Fruit fly (Drosophila melanogaster): ENCODE data around the gene Pde9.

The Pde9 gene

DNA sequence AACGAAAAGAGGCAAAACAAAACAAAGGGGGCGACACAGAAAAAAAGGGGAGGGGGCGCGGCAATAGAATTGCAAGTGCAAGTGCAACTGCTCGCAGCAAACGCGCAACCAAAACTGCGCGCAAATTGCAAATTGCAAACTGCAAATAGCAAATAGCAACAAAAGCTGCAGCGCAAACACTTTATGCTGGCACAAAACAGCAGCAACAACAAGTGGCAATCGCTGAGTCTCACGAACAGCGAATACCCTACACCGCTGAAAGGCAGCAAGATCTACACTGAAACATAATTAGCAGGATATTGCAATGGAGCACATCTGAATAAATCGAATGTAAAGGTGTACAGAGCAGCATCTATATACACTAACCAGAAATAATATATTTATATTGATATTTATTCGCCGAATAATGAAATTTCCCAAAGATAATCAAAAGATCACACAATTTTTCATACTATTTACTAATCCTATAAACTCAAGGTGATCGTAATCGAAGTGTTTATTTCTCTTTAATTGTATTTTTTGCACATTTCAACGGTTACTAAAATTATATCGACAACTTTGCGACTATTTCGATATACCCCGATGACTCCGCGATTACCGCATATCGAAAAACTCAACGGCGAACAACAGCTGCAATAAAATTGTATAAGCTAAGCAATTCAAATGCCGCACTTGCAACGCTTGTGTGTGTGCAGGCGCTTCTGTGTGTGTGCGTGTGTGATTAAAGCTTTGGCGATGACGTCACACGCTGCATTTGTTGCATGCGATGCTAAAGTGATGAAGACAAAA is 9.0 kb upstream of the Pde9 start, which contains the start of gene CG4404:
Gene CG4404 (minus strand): TSS at position 118 of the 789 bp plus-strand sequence.
- no peak for TF ChIP-seq CG8478 (optimal IDR thresholded peaks at IDR 0.05)
- TF ChIP-seq CTCF (optimal IDR thresholded peaks at IDR 0.05), result no peak

DNA sequence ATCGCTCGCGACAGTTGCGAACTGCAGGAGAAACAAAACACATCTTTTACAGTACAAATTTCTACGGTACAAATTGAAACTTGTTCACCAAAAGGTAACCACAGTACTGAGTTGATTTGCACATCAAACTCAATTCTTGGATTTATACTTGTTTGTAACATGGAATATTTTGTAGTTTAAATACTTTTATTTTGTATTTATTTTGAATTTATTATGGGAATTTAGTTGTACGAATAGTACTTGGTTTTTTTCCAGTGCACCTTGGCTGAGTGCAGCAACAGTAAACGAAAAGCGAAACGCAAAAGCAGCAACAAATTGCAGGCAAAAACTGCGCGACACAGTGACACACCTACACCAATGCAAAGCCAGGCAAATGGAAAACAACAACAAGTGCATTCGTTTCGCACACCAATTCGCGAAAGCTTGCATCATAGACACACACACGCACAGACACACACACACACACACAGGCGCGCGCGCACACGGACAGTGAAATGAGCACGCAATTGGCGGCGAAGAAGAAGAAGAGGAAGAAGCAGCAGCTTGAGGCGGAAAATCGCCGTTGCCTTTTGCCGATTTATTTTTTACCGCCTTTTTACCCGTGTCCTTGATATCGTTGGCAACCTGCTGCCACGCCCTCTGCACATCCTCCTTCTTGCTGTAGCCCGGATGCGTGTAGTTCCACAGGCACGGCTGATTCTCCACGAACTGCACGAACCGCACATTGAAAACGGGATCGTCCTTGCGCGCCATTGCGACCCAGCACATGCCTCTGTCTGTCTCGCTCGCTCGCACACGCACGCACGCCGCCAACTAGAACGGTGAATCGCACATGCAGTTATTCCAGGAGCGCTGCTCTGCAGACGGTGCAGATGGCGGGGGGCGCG is 8.1 kb upstream of the Pde9 start:
- TF ChIP-seq CTCF (optimal IDR thresholded peaks at IDR 0.05), result no peak
- TF ChIP-seq CG8478 (optimal IDR thresholded peaks at IDR 0.05), result no peak

DNA sequence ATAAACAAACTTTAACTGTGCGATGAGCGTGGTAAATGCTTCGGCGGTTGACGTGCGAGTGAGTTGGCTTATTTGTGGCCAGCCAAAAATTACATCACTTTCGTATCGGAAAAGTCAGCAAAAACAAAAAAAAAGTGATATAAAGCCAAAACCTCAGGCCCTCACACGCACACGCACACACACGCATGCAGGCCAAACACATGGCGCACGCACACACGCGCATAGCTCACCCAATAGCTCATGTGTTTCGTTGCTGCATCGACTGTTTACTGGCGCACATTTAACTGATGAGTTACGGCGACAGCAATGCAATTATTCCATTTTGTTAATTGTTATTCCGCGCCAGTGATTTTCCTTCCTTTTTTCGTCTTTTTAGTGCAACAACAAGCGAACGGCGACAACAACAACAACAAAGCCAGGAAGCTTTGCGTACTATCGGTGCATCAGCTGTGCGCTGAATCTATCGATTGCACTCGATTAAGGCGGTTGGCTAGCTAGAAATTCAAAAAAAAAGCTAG is 6.0 kb upstream of the Pde9 start, which contains the start of gene Flad1:
Gene Flad1 (minus strand): TSS at position 418 of the 518 bp plus-strand sequence.
- TF ChIP-seq CG8478 (optimal IDR thresholded peaks at IDR 0.05), result no peak
- TF ChIP-seq CTCF (optimal IDR thresholded peaks at IDR 0.05), result no peak

DNA sequence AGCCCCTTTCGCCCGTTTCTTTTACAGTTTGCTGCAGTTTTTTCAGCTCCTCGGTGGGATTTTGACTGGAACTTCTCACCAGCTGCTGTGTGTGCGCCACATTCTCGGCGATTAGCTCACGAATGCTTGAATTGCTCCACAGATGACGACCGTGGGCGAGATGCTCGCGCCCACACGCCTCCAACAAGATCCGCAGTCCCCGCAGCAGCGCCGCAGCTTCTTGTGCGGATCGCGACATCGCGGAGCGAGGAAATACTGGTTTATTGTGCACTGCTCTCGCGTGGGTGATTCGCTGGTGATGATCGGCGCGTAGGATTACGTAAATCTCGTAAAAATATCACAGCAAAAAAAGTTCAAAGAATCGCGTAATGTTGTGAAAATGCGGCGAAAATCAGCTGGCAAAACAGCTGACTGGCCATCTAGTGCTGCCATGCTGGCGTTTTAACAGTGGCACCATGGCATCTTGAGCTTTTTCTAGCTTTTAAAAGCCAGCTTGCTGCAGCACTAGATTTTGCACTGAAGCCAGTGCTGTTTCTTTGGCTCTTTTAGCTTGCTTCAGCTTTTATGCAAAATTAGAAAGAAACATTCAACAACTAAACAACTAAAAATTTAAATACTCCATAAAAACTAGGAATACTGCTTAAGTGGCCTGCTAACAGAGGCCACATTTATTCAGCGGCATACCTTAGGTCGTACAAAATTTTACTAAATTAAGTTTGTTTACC is 3.8 kb upstream of the Pde9 start, which contains the start of gene Coq8:
Gene Coq8 (minus strand): TSS at position 397 of the 725 bp plus-strand sequence.
- TF ChIP-seq CTCF (optimal IDR thresholded peaks at IDR 0.05), result no peak
- no peak for TF ChIP-seq CG8478 (optimal IDR thresholded peaks at IDR 0.05)

DNA sequence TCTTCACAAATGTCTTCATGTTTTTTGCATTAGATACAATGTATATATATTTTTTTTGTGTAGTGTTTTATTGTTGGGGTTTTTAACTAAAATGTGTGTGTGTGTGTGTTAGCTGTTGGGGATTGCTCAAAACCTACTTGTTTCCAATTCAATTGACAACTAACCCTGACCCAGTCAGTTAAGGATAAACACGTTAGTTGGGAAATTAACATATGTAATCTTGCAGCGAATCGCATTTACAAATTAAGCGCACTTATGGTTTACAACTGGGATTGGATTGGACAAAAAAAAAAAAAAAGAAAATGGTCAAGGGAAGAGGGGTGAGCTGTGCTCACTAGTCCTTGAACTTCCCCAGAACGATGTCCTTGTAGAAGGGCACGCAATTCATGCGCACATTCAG is 1.4 kb upstream of the Pde9 start, which contains the start of gene CG32650:
Gene CG32650 (minus strand): TSS at position 101 of the 400 bp plus-strand sequence.
- TF ChIP-seq CTCF (optimal IDR thresholded peaks at IDR 0.05) (no peak), CG8478 (optimal IDR thresholded peaks at IDR 0.05) (no peak)

DNA sequence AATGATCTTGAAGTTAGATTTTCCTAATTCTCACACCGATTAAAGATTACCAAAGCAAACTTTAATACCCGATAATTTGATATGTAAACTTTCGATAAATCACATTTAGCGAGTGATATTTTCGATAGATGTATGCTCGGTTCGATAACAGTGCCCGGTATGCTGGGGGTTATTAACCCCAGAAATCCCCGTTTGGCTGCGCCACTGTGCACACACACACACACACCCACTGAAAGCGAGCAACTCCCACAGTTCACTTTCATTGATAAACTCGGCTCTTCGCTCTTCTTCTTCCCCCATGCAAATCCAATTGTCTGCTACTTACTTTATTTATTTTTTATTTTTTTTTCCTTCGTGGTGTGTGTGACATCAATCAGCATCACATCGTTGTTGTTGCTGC is 734 bp downstream of the Pde9 start:
- no peak for TF ChIP-seq CG8478 (optimal IDR thresholded peaks at IDR 0.05)
- peak; percentile 45 to 58 for TF ChIP-seq CTCF (optimal IDR thresholded peaks at IDR 0.05)

DNA sequence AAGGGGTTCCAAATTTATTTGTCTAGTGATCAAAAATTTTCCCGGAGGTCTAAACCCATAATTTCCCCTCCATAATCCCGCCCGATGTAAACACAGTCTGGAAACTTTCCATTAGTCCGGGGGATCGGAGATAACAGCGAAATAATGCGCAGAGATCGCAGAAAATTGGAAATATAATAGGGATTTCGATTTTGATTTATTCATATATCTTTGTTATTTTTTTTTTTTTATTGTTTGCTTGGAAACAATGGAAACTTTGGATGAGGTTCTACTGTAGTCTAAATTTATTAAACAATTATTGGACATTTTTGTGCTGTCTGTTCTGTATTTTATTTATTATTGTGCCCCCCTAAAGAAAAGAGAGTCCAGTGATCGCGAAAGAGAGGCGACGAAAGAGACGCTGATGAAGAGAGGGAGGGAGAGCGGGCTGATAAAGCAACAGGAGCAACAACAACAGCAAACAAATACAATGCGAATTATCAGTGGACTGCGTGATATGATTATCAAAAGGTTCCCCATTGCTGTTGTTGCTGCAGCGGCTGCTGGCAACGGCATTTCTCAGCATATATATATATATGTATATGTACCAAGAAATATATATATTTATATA is 1.9 kb downstream of the Pde9 start:
- TF ChIP-seq CTCF (optimal IDR thresholded peaks at IDR 0.05) (no peak), CG8478 (optimal IDR thresholded peaks at IDR 0.05) (no peak)

DNA sequence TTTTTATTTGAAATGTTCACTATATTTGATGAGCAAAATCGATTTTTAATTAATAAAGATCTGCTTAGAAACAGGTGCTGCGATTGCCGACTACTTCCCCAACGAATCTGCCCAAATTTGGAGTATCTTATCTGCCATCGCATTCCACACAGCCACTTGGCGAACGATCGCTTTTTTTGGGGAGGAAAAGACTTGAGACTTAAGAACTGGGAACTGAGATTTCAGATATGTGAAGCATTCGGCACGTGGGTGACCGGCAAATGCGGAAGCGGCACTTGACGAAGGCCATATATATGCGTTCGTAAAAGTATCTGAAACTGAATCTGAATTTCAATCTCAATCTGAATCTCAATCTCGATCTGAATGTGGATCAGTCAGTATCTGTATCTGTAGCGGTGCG is 3.2 kb downstream of the Pde9 start:
- TF ChIP-seq CG8478 (optimal IDR thresholded peaks at IDR 0.05) (no peak), CTCF (optimal IDR thresholded peaks at IDR 0.05) (no peak)

DNA sequence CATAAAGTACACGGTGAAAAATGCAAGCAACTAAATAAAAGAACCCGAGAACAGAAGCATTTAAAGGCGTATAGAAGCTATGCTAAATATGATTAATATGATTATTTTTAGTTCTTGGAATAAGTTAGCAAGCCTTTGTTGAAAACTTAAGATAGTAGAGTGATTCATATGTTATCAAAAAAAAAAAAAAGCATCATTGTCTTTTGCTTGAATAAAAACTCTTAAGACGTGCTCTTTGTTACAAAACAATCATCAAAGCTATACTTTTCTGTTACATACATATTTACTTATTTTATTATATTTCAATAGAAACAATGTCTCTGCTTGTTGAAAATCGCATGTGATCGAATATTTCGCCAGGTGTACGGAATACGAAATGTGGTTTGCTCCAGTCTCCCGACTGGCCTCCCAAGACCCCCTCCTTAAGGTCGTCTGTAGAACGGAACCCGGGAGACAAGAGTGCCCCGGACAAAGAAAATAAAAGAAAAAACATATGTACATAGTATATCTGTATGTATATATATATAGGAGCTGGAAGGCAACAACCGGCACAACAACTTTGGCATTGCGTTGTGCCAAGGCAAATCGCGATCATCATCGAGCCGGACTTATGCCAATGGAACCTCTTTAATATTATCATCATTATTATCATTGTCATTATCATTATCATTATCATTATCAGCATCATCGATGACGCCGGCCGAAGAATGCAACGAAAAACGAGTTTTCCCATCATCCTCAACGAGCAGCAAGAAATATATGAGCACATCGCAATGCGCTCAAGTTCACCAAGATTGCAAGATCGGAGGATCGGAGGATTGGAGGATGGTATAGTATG is 5.6 kb downstream of the Pde9 start:
- TF ChIP-seq CTCF (optimal IDR thresholded peaks at IDR 0.05) (no peak), CG8478 (optimal IDR thresholded peaks at IDR 0.05) (no peak)

DNA sequence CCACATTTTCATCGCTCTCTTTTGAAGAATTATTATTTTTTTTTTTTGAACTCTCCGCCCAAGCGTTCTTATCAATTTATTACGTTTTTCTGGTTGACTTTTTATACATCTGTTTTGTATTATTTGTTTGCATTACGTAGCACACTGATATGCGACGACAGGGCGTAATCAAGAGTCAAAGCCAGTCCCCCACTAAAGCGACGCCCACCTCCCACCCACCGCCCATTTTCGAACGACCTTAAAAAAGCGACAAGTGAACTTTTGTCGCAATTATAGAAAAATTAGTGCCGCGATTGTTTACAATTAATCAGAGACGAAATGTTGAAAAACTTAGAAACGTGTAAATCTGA is 6.3 kb downstream of the Pde9 start:
- TF ChIP-seq CTCF (optimal IDR thresholded peaks at IDR 0.05) (no peak), CG8478 (optimal IDR thresholded peaks at IDR 0.05) (no peak)

DNA sequence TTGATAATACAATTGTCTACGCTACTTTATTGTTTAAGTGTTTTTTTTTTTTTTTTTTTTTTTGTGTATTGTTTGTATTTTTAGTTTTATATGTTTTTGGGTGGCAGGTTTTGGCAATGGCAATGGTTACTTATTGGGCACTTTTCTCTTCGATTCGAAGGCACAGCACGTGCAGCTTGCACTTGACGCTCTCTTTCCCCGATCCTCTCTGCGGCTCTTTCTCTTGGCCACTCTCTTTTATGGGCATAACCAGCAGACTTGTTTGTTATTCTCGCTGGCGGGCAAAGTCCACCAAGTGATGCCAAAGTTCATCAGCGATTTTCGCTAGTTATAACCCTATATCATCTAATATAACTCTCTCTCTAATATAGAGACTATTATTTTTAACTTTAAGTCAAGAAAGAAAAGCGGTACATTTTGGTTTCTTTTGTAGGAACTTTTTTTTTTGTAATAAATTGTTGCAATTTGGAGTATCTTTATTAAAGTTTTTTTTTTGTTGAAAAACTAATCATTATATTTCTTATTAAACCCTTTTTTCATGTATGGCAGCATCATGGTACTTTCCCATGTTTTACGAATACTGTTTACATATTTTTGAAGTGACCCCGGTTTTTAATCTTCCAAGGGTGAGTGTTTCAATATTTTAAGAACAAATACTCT is 6.8 kb downstream of the Pde9 start:
- TF ChIP-seq CTCF (optimal IDR thresholded peaks at IDR 0.05) (no peak), CG8478 (optimal IDR thresholded peaks at IDR 0.05) (no peak)

DNA sequence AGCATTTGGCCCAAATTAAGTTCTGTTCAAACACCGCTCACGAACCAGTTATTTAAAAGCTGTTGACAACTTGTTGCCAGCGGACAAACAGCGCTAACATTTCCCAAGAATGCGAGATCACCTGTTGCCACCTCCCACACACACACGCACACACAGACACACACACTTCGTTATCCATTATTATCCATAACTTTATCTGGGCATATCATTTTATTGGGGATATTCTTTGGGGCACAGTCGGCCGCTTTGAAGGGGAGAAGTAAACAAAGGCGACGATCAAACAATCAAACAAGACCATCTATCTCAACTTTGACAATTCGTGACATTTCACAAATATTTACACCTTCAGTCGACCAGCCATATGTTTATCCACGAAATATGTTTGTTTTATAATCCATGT is 8.1 kb downstream of the Pde9 start:
- TF ChIP-seq CTCF (optimal IDR thresholded peaks at IDR 0.05), result no peak
- TF ChIP-seq CG8478 (optimal IDR thresholded peaks at IDR 0.05), result no peak

DNA sequence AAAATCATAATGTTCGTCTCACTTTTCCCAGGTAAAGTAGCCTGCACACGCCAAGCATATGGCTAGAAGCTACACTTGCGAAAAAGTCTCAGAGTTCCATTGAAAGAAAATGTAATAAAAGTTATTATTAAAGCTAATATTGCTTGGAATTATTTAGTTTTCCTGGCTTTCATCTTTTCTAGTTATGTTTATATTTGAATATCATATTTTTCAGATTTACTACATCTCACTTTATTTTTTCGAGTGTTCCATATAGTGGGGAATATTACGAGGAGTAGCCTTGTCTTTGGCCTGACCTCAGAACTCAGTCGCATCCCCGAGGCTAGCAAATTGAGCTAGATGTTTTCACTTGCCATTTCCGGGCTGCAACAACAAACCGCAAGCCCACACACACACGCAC is 9.6 kb downstream of the Pde9 start:
- no peak for TF ChIP-seq CTCF (optimal IDR thresholded peaks at IDR 0.05)
- TF ChIP-seq CG8478 (optimal IDR thresholded peaks at IDR 0.05), result no peak

Data from S2 (cell line).